Fruit fly (Drosophila melanogaster) whole organism, wandering third instar larva: ENCODE results near the gene mRpL27.

Experiments
- Abd-B ChIP-seq: fragments of >200 bp; optimal IDR thresholded peaks from 2 replicates; lab custom pipeline; 2017; ENCODE audit warnings: missing biosample characterization, missing genetic modification characterization
- CG32264 ChIP-seq: fragments of 200-800 bp; sonication (Bioruptor generic); optimal IDR thresholded peaks from 2 replicates; lab custom pipeline; 2016; ENCODE audit warnings: missing biosample characterization, missing genetic modification characterization
- CG9705 ChIP-seq: fragments of 200-800 bp; sonication (Bioruptor generic); optimal IDR thresholded peaks from 2 replicates; lab custom pipeline; 2018; ENCODE audit warnings: missing biosample characterization, mild to moderate bottlenecking, missing genetic modification characterization
- CrebA ChIP-seq: fragments of 200-800 bp; sonication (Bioruptor generic); optimal IDR thresholded peaks from 2 replicates; lab custom pipeline; 2016; ENCODE audit warnings: missing biosample characterization, mild to moderate bottlenecking, missing genetic modification characterization, borderline replicate concordance
- Dfd ChIP-seq: fragments of >200 bp; optimal IDR thresholded peaks from 2 replicates; lab custom pipeline; 2017; ENCODE audit warnings: missing biosample characterization, missing genetic modification characterization
- Dif ChIP-seq: fragments of 200-275, 200-300 bp; sonication (Bioruptor generic); optimal IDR thresholded peaks from 2 replicates; lab custom pipeline; 2018; ENCODE audit warnings: missing biosample characterization, missing genetic modification characterization; ENCODE audit not compliant: partially characterized antibody
- GATAd ChIP-seq: sonication (Bioruptor generic); optimal IDR thresholded peaks from 2 replicates; lab custom pipeline; 2016; ENCODE audit warnings: missing biosample characterization, missing genetic modification characterization
- HLH106 ChIP-seq: fragments of 200-800 bp; optimal IDR thresholded peaks from 3 replicates; lab custom pipeline; 2019; ENCODE audit warnings: missing biosample characterization, mild to moderate bottlenecking, missing genetic modification characterization, moderate library complexity
- Hnf4 ChIP-seq: fragments of 200-800 bp; sonication (Bioruptor generic); optimal IDR thresholded peaks from 2 replicates; lab custom pipeline; 2016; ENCODE audit warnings: missing biosample characterization, mild to moderate bottlenecking, missing genetic modification characterization
- Hr78 ChIP-seq: fragments of >200 bp; optimal IDR thresholded peaks from 2 replicates; lab custom pipeline; 2017; ENCODE audit warnings: missing biosample characterization, missing genetic modification characterization
- Hr83 ChIP-seq: fragments of 200-300 bp; sonication (Bioruptor generic); optimal IDR thresholded peaks from 2 replicates; lab custom pipeline; 2016; ENCODE audit warnings: missing biosample characterization, mild to moderate bottlenecking, missing genetic modification characterization, moderate library complexity; ENCODE audit not compliant: poor library complexity, severe bottlenecking
- Jra ChIP-seq: sonication (Bioruptor generic); optimal IDR thresholded peaks from 2 replicates; lab custom pipeline; 2016; ENCODE audit warnings: missing biosample characterization, missing genetic modification characterization
- Mio ChIP-seq: sonication (Bioruptor generic); optimal IDR thresholded peaks from 2 replicates; lab custom pipeline; 2016; ENCODE audit warnings: missing biosample characterization, missing genetic modification characterization
- Myc ChIP-seq: fragments of >200 bp; optimal IDR thresholded peaks from 2 replicates; lab custom pipeline; 2017
- N ChIP-seq: fragments of >200 bp; optimal IDR thresholded peaks from 2 replicates; lab custom pipeline; 2018; ENCODE audit warnings: missing biosample characterization, missing external identifiers, missing genetic modification characterization
- OdsH ChIP-seq: fragments of 200-800 bp; sonication (Bioruptor generic); optimal IDR thresholded peaks from 2 replicates; lab custom pipeline; 2016; ENCODE audit warnings: missing biosample characterization, mild to moderate bottlenecking, missing genetic modification characterization
- Rel ChIP-seq, 2 experiments: fragments of 200-800 bp; sonication (Bioruptor generic) in 1 of 2; optimal IDR thresholded peaks; 2 replicates in 1 of 2; 3 replicates in 1 of 2; lab custom pipeline; 2016 to 2019; ENCODE audit warnings: mild to moderate bottlenecking in 2 of 2, missing biosample characterization in 2 of 2, missing genetic modification characterization in 2 of 2, moderate library complexity in 1 of 2
- Sp1 ChIP-seq: fragments of 200-800 bp; sonication (Bioruptor generic); optimal IDR thresholded peaks from 3 replicates; lab custom pipeline; 2019; ENCODE audit warnings: missing biosample characterization, mild to moderate bottlenecking, missing genetic modification characterization, moderate library complexity
- Vsx2 ChIP-seq: fragments of 200-300, 225-300 bp; sonication (Bioruptor generic); optimal IDR thresholded peaks from 2 replicates; lab custom pipeline; 2018; ENCODE audit warnings: missing biosample characterization, missing genetic modification characterization; ENCODE audit not compliant: partially characterized antibody
- br ChIP-seq: fragments of 200-800 bp; sonication (Bioruptor generic); optimal IDR thresholded peaks from 2 replicates; lab custom pipeline; 2016; ENCODE audit warnings: missing biosample characterization, missing genetic modification characterization
- brk ChIP-seq: fragments of 200-800 bp; sonication (Bioruptor generic); optimal IDR thresholded peaks from 2 replicates; lab custom pipeline; 2016; ENCODE audit warnings: missing biosample characterization, mild to moderate bottlenecking, missing genetic modification characterization
- dl ChIP-seq, 2 experiments: fragments of 175-275, 200-275 bp in 1 of 2; fragments of 200-275 bp in 1 of 2; sonication (Bioruptor generic); optimal IDR thresholded peaks; lab custom pipeline; 2018; ENCODE audit warnings: mild to moderate bottlenecking in 2 of 2, missing biosample characterization in 2 of 2, missing genetic modification characterization in 2 of 2, moderate library complexity in 2 of 2; ENCODE audit not compliant: partially characterized antibody in 2 of 2, insufficient read depth in 1 of 2
- dmrt93B ChIP-seq: fragments of 200-800 bp; sonication (Bioruptor generic); optimal IDR thresholded peaks from 2 replicates; lab custom pipeline; 2018; ENCODE audit warnings: missing biosample characterization, mild to moderate bottlenecking, missing genetic modification characterization
- dsf ChIP-seq: sonication (Bioruptor generic); optimal IDR thresholded peaks from 2 replicates; lab custom pipeline; 2016; ENCODE audit warnings: missing biosample characterization, missing genetic modification characterization, borderline replicate concordance
- ey ChIP-seq: fragments of 200-800 bp; sonication (Bioruptor generic); optimal IDR thresholded peaks from 2 replicates; lab custom pipeline; 2016; ENCODE audit warnings: missing biosample characterization, missing genetic modification characterization
- foxo ChIP-seq, 2 experiments: fragments of 200-800 bp; sonication (Bioruptor generic); optimal IDR thresholded peaks; 2 replicates in 1 of 2; 3 replicates in 1 of 2; lab custom pipeline; 2016 to 2017; ENCODE audit warnings: missing biosample characterization in 2 of 2, missing genetic modification characterization in 2 of 2
- fru ChIP-seq: fragments of 200-800 bp; sonication (Bioruptor generic); optimal IDR thresholded peaks from 3 replicates; lab custom pipeline; 2016; ENCODE audit warnings: missing biosample characterization, mild to moderate bottlenecking, missing genetic modification characterization
- h ChIP-seq: fragments of 200-800 bp; sonication (Bioruptor generic); optimal IDR thresholded peaks from 3 replicates; lab custom pipeline; 2016; ENCODE audit warnings: missing biosample characterization, mild to moderate bottlenecking, missing genetic modification characterization
- jim ChIP-seq: fragments of 175-275, 200-325 bp; sonication (Bioruptor generic); optimal IDR thresholded peaks from 2 replicates; lab custom pipeline; 2016; ENCODE audit warnings: missing biosample characterization, mild to moderate bottlenecking, missing genetic modification characterization
- lola ChIP-seq: fragments of >200 bp; optimal IDR thresholded peaks from 2 replicates; lab custom pipeline; 2017; ENCODE audit warnings: missing biosample characterization, missing genetic modification characterization
- pan ChIP-seq: fragments of >200 bp; optimal IDR thresholded peaks from 2 replicates; lab custom pipeline; 2017
- psq ChIP-seq: fragments of 200-800 bp; sonication (Bioruptor generic); optimal IDR thresholded peaks from 3 replicates; lab custom pipeline; 2017; ENCODE audit warnings: missing biosample characterization, mild to moderate bottlenecking, missing genetic modification characterization, moderate library complexity
- rgr ChIP-seq: fragments of 200-800 bp; sonication (Bioruptor generic); optimal IDR thresholded peaks from 3 replicates; lab custom pipeline; 2016; ENCODE audit warnings: missing biosample characterization, mild to moderate bottlenecking, missing genetic modification characterization
- sage ChIP-seq: fragments of 200-800 bp; sonication (Bioruptor generic); optimal IDR thresholded peaks from 2 replicates; lab custom pipeline; 2016; ENCODE audit warnings: missing biosample characterization, mild to moderate bottlenecking, missing genetic modification characterization
- sv ChIP-seq: fragments of 200-800 bp; sonication (Bioruptor generic); optimal IDR thresholded peaks from 3 replicates; lab custom pipeline; 2016; ENCODE audit warnings: missing biosample characterization, missing genetic modification characterization
- tai ChIP-seq: sonication (Bioruptor generic); optimal IDR thresholded peaks from 2 replicates; lab custom pipeline; 2016; ENCODE audit warnings: missing biosample characterization, missing genetic modification characterization
- usp ChIP-seq: fragments of >200 bp; optimal IDR thresholded peaks from 2 replicates; lab custom pipeline; 2017; ENCODE audit warnings: missing biosample characterization, missing genetic modification characterization
- woc ChIP-seq: sonication (Bioruptor generic); optimal IDR thresholded peaks from 2 replicates; lab custom pipeline; 2016; ENCODE audit warnings: missing biosample characterization, mild to moderate bottlenecking, missing genetic modification characterization

mRpL27 gene

DNA sequence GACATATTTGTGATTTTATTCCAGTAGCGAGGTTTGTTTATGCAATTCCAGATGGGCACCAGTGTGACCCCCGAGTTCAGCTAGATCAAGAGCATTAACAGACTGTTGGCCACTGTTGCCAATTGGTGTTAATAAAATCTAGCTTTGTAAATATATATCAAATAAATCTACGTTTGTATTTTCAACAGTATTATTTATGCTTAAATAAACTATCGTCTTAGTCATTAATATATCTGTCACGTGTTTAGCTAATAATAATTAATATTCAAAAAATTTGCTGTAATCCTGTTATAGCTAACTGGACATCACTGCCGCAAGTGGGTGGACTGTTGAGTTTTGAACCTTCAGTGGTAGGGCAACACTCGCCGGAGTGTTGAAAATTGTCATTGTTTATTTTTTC is at the start of gene mRpL27, which contains the start of gene CG15435:
TSS of gene mRpL27 (minus strand) at position 96 of the 400 bp plus-strand sequence.
TSS of gene CG15435 (plus strand) at position 187 of the 400 bp plus-strand sequence.
- no peak for TF ChIP-seq dsf
- peak in 1 of 2 experiments; percentile 29 for TF ChIP-seq foxo (GFP tag; optimal IDR thresholded peaks at IDR 0.05; lab: Kevin White, UChicago)
- TF ChIP-seq Jra (GFP tag; lab: Kevin White, UChicago): no peak
- no peak for TF ChIP-seq Abd-B (GFP tag; lab: Kevin White, UChicago)
- TF ChIP-seq woc: peak; percentile 87
- TF ChIP-seq Hnf4 (GFP tag; lab: Kevin White, UChicago): no peak
- TF ChIP-seq HLH106 (tag; lab: Kevin White, UChicago): peak; percentile 51
- no peak for TF ChIP-seq fru (GFP tag; lab: Kevin White, UChicago)
- no peak for TF ChIP-seq Vsx2 (GFP tag; lab: Kevin White, UChicago)
- TF ChIP-seq ey (GFP tag; lab: Kevin White, UChicago): no peak
- TF ChIP-seq dmrt93B (GFP tag; lab: Kevin White, UChicago): no peak
- TF ChIP-seq brk (GFP tag; lab: Kevin White, UChicago): no peak
- no peak for TF ChIP-seq GATAd (GFP tag; lab: Kevin White, UChicago)
- TF ChIP-seq br (GFP tag; lab: Kevin White, UChicago): no peak
- TF ChIP-seq CG32264 (GFP tag; lab: Kevin White, UChicago): no peak
- TF ChIP-seq Mio (GFP tag; lab: Kevin White, UChicago): no peak
- TF ChIP-seq h (GFP tag; lab: Kevin White, UChicago): peak; percentile 31
- TF ChIP-seq CG9705 (GFP tag; lab: Kevin White, UChicago): peak; percentile 48
- TF ChIP-seq Hr83: no peak
- TF ChIP-seq sage (GFP tag; lab: Kevin White, UChicago): no peak
- no peak for TF ChIP-seq Rel (GFP tag; optimal IDR thresholded peaks at IDR 0.05; lab: Kevin White, UChicago)
- TF ChIP-seq Rel (tag; optimal IDR thresholded peaks at IDR 0.05; lab: Kevin White, UChicago): peak; percentile 24
- TF ChIP-seq lola (GFP tag; lab: Kevin White, UChicago): no peak
- TF ChIP-seq OdsH (GFP tag; lab: Kevin White, UChicago): peak; percentile 7
- peak; percentile 96 for TF ChIP-seq Myc (lab: Kevin White, UChicago)
- no peak for TF ChIP-seq Hr78 (GFP tag; lab: Kevin White, UChicago)
- TF ChIP-seq rgr: peak; percentile 15
- no peak for TF ChIP-seq Dfd
- TF ChIP-seq sv (GFP tag; lab: Kevin White, UChicago): no peak
- TF ChIP-seq Sp1 (GFP tag; lab: Kevin White, UChicago): peak; percentile 20
- TF ChIP-seq pan: no peak
- TF ChIP-seq psq (GFP tag; lab: Kevin White, UChicago): no peak
- TF ChIP-seq dl (GFP tag; optimal IDR thresholded peaks at IDR 0.05; lab: Kevin White, UChicago; ENCODE audit: insufficient read depth in 1 of 2, partially characterized antibody in 2 of 2): no peak
- no peak for TF ChIP-seq CrebA
- TF ChIP-seq Dif (GFP tag; lab: Kevin White, UChicago): no peak
- TF ChIP-seq N (GFP tag; lab: Kevin White, UChicago): no peak
- no peak for TF ChIP-seq usp (GFP tag; lab: Kevin White, UChicago)
- TF ChIP-seq jim: no peak
- TF ChIP-seq tai (GFP tag; lab: Kevin White, UChicago): no peak

DNA sequence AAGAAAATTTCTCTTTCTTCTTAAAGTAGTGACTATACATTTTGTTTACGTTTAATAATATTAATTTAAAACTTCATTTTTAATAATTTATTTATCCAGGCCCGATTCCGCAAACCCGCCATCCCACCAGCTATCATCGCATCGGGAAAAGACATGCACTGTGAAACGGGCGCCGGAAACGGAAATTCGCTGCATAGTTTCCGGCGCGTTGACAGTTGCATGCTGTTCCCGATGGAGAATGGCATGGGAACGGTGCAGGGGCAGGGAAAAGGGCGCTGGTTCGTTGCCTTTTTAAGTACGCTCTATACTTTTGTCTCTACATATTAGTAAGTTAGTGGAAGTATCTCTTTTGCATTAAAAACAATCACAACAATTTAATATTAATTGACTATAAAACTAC is 18.5 kb upstream of the mRpL27 start:
- TF ChIP-seq Hr83: no peak
- no peak for TF ChIP-seq ey (GFP tag; lab: Kevin White, UChicago)
- no peak for TF ChIP-seq OdsH (GFP tag; lab: Kevin White, UChicago)
- TF ChIP-seq CG9705 (GFP tag; lab: Kevin White, UChicago): no peak

DNA sequence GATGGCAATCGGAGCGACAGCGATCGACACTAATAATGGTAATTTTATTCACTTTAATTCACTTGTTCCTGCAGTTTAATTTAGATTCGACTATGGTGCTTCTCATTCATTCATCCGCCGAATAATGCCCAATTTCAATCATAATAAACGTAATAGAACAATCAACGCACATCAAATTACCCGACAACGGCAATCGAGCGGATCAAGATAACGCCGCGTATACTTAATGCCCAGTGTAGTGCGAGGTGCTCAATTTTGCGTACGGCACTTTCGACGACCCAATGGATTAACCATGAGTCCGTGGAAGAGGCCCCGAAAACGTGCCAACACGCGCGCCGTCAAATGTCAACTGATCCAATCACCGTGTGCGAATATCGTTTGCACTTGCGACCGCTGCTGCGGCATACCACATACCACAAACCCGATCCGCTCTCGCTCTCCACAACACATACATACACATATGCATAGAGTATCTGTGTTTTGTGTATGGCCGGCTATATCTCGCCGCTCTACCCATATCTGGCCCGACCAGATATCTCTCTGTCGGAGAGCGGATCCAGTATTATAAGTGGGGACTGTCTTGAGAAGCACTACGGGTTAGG is 17.3 kb upstream of the mRpL27 start, which contains the start of gene ine:
TSS of gene ine (minus strand) at position 351 of the 602 bp plus-strand sequence.
- TF ChIP-seq h (GFP tag; lab: Kevin White, UChicago): peak; percentile 52
- peak; percentile 28 for TF ChIP-seq Dif (GFP tag; lab: Kevin White, UChicago)
- no peak for TF ChIP-seq woc
